Fruit fly (Drosophila melanogaster) whole organism, embryonic: Measurements from ENCODE around the gene CG33795.

ENCODE experiments used
- Aef1 ChIP-seq: fragments of 200-800 bp; sonication (Bioruptor generic); IDR thresholded peaks from 3 replicates; pipeline ENCODE4 v1.3.6; 2022; ENCODE audit warnings: missing biosample characterization, missing genetic modification characterization
- CG10654 ChIP-seq: fragments of 200-800 bp; sonication (Bioruptor generic); optimal IDR thresholded peaks from 2 replicates; lab custom pipeline; 2016; ENCODE audit warnings: missing biosample characterization, missing genetic modification characterization
- CG11560 ChIP-seq: fragments of 200-800 bp; sonication (Bioruptor generic); IDR thresholded peaks from 3 replicates; pipeline ENCODE4 v1.3.6; 2022; ENCODE audit warnings: missing biosample characterization, missing genetic modification characterization
- CG12942 ChIP-seq: fragments of 200-800 bp; sonication (Bioruptor generic); optimal IDR thresholded peaks from 3 replicates; lab custom pipeline; 2016; ENCODE audit warnings: missing biosample characterization, missing genetic modification characterization
- CG14710 ChIP-seq: fragments of 200-800 bp; sonication (Bioruptor generic); optimal IDR thresholded peaks from 3 replicates; lab custom pipeline; 2019; ENCODE audit warnings: missing biosample characterization, mild to moderate bottlenecking, missing genetic modification characterization, moderate library complexity
- CG15514 ChIP-seq: fragments of 200-800 bp; sonication (Bioruptor generic); optimal IDR thresholded peaks from 3 replicates; lab custom pipeline; 2017; ENCODE audit warnings: missing biosample characterization, missing genetic modification characterization, mild to moderate bottlenecking, moderate library complexity, missing genetic modification reagents
- CG1602 ChIP-seq: fragments of 200-800 bp; sonication (Bioruptor generic); optimal IDR thresholded peaks from 3 replicates; lab custom pipeline; 2016; ENCODE audit warnings: missing biosample characterization, missing genetic modification characterization
- CG16779 ChIP-seq: fragments of 200-800 bp; sonication (Bioruptor generic); IDR thresholded peaks from 2 replicates; pipeline ENCODE4 v1.3.6; 2022; ENCODE audit warnings: missing biosample characterization, missing genetic modification characterization
- CG16815 ChIP-seq: fragments of 200-800 bp; sonication (Bioruptor generic); optimal IDR thresholded peaks from 3 replicates; lab custom pipeline; 2017; ENCODE audit warnings: missing biosample characterization, mild to moderate bottlenecking, missing genetic modification characterization
- CG17568 ChIP-seq: fragments of 200-800 bp; sonication (Bioruptor generic); optimal IDR thresholded peaks from 2 replicates; lab custom pipeline; 2018; ENCODE audit warnings: missing biosample characterization, mild to moderate bottlenecking, missing genetic modification characterization, moderate library complexity
- CG18619 ChIP-seq: fragments of 200-800 bp; sonication (Bioruptor generic); optimal IDR thresholded peaks from 3 replicates; lab custom pipeline; 2017; ENCODE audit warnings: missing biosample characterization, mild to moderate bottlenecking, missing genetic modification characterization
- CG2116 ChIP-seq: fragments of 200-800 bp; sonication (Bioruptor generic); optimal IDR thresholded peaks from 3 replicates; lab custom pipeline; 2018; ENCODE audit warnings: missing biosample characterization, mild to moderate bottlenecking, missing genetic modification characterization
- CG31224 ChIP-seq: fragments of 200-800 bp; sonication (Bioruptor generic); IDR thresholded peaks from 2 replicates; pipeline ENCODE4 v1.3.6; 2022; ENCODE audit warnings: missing biosample characterization, missing genetic modification characterization
- CG31365 ChIP-seq: fragments of 200-800 bp; sonication (Bioruptor generic); optimal IDR thresholded peaks from 2 replicates; lab custom pipeline; 2018; ENCODE audit warnings: missing biosample characterization, mild to moderate bottlenecking, missing genetic modification characterization
- CG33557 ChIP-seq: fragments of 200-800 bp; sonication (Bioruptor generic); optimal IDR thresholded peaks from 2 replicates; lab custom pipeline; 2019; ENCODE audit warnings: missing biosample characterization, mild to moderate bottlenecking, missing genetic modification characterization, moderate library complexity
- CG3726 ChIP-seq: fragments of 200-800 bp; sonication (Bioruptor generic); IDR thresholded peaks from 3 replicates; pipeline ENCODE4, ENCODE4 v1.3.6; 2022; ENCODE audit warnings: missing biosample characterization, missing genetic modification characterization
- CG4424 ChIP-seq: fragments of 200-800 bp; sonication (Bioruptor generic); optimal IDR thresholded peaks from 3 replicates; lab custom pipeline; 2016; ENCODE audit warnings: missing biosample characterization, missing genetic modification characterization
- CG4820 ChIP-seq: fragments of 200-800 bp; sonication (Bioruptor generic); optimal IDR thresholded peaks from 3 replicates; lab custom pipeline; 2016; ENCODE audit warnings: missing biosample characterization, missing genetic modification characterization
- CG6791 ChIP-seq: fragments of 200-800 bp; sonication (Bioruptor generic); IDR thresholded peaks from 3 replicates; pipeline ENCODE4 v1.3.6; 2022; ENCODE audit warnings: missing biosample characterization, missing genetic modification characterization; ENCODE audit not compliant: partially characterized antibody
- CG7271 ChIP-seq: fragments of 200-800 bp; sonication (Bioruptor generic); optimal IDR thresholded peaks from 2 replicates; lab custom pipeline; 2018; ENCODE audit warnings: missing biosample characterization, mild to moderate bottlenecking, missing genetic modification characterization, moderate library complexity
- CG7357 ChIP-seq: fragments of 200-800 bp; sonication (Bioruptor generic); IDR thresholded peaks from 3 replicates; pipeline ENCODE4 v1.3.6; 2022; ENCODE audit warnings: missing biosample characterization, missing genetic modification characterization
- CG7987 ChIP-seq: fragments of 200-800 bp; sonication (Bioruptor generic); optimal IDR thresholded peaks from 2 replicates; lab custom pipeline; 2018; ENCODE audit warnings: missing biosample characterization, mild to moderate bottlenecking, missing genetic modification characterization, moderate library complexity
- CG8290 ChIP-seq, 3 experiments: fragments of 200-800 bp; sonication (Bioruptor generic); optimal IDR thresholded peaks; 2 replicates each; lab custom pipeline; 2016 to 2019; ENCODE audit warnings: missing biosample characterization in 3 of 3, missing genetic modification characterization in 3 of 3, mild to moderate bottlenecking in 2 of 3, moderate library complexity in 1 of 3
- CG8478 ChIP-seq: fragments of >200 bp; optimal IDR thresholded peaks from 2 replicates; lab custom pipeline; 2018
- CG8944 ChIP-seq: fragments of 200-800 bp; sonication (Bioruptor generic); optimal IDR thresholded peaks from 3 replicates; lab custom pipeline; 2016; ENCODE audit warnings: missing biosample characterization, missing genetic modification characterization
- Doc3 ChIP-seq: fragments of 200-800 bp; sonication (Bioruptor generic); IDR thresholded peaks from 3 replicates; pipeline ENCODE4 v1.3.6; 2022; ENCODE audit warnings: missing biosample characterization, missing genetic modification characterization; ENCODE audit not compliant: partially characterized antibody
- HLH4C ChIP-seq: fragments of 200-800 bp; sonication (Bioruptor generic); IDR thresholded peaks from 3 replicates; pipeline ENCODE4 v1.3.6; 2022; ENCODE audit warnings: missing biosample characterization, missing genetic modification characterization; ENCODE audit not compliant: partially characterized antibody
- HLHmδ ChIP-seq: fragments of 200-800 bp; sonication (Bioruptor generic); optimal IDR thresholded peaks from 2 replicates; lab custom pipeline; 2018; ENCODE audit warnings: missing biosample characterization, mild to moderate bottlenecking, missing genetic modification characterization, moderate library complexity
- HmgD ChIP-seq: fragments of 200-800 bp; sonication (Bioruptor generic); optimal IDR thresholded peaks from 3 replicates; lab custom pipeline; 2016; ENCODE audit warnings: missing biosample characterization, missing genetic modification characterization
- Hr78 ChIP-seq, 2 experiments: fragments of 200-800 bp in 1 of 2; fragments of >200 bp in 1 of 2; sonication (Bioruptor generic) in 1 of 2; optimal IDR thresholded peaks; 2 replicates each; lab custom pipeline; 2017 to 2019; ENCODE audit warnings: missing biosample characterization in 2 of 2, missing genetic modification characterization in 2 of 2, mild to moderate bottlenecking in 1 of 2, moderate library complexity in 1 of 2
- Mad ChIP-seq: fragments of 200-800 bp; sonication (Bioruptor generic); optimal IDR thresholded peaks from 2 replicates; lab custom pipeline; 2016; ENCODE audit warnings: missing biosample characterization, missing genetic modification characterization
- NC2β ChIP-seq: fragments of 200-800 bp; sonication (Bioruptor generic); optimal IDR thresholded peaks from 2 replicates; lab custom pipeline; 2016; ENCODE audit warnings: missing biosample characterization, missing genetic modification characterization
- NfI ChIP-seq: fragments of 200-800 bp; sonication (Bioruptor generic); optimal IDR thresholded peaks from 3 replicates; lab custom pipeline; 2018; ENCODE audit warnings: missing biosample characterization, mild to moderate bottlenecking, missing genetic modification characterization, moderate library complexity
- Oaz ChIP-seq: fragments of 200-800 bp; sonication (Bioruptor generic); IDR thresholded peaks from 2 replicates; pipeline ENCODE4 v1.3.6; 2022; ENCODE audit warnings: missing biosample characterization, missing genetic modification characterization
- Side ChIP-seq: fragments of 200-800 bp; sonication (Bioruptor generic); optimal IDR thresholded peaks from 2 replicates; lab custom pipeline; 2016; ENCODE audit warnings: missing biosample characterization, missing genetic modification characterization
- ap ChIP-seq: fragments of 200-800 bp; sonication (Bioruptor generic); IDR thresholded peaks from 2 replicates; pipeline ENCODE4 v1.3.6; 2022; ENCODE audit warnings: missing biosample characterization, missing genetic modification characterization
- cwo ChIP-seq: fragments of 200-800 bp; sonication (Bioruptor generic); optimal IDR thresholded peaks from 3 replicates; lab custom pipeline; 2017; ENCODE audit warnings: missing biosample characterization, missing genetic modification characterization, mild to moderate bottlenecking, moderate library complexity, missing genetic modification reagents
- da ChIP-seq: fragments of 200-800 bp; sonication (Bioruptor generic); optimal IDR thresholded peaks from 2 replicates; lab custom pipeline; 2016; ENCODE audit warnings: missing biosample characterization, missing genetic modification characterization
- dm ChIP-seq: fragments of 200-800 bp; sonication (Bioruptor generic); optimal IDR thresholded peaks from 3 replicates; lab custom pipeline; 2016; ENCODE audit warnings: missing biosample characterization, missing genetic modification characterization
- eve ChIP-seq, 2 experiments: fragments of >200 bp; optimal IDR thresholded peaks; 2 replicates each; lab custom pipeline; 2017; ENCODE audit warnings: missing biosample characterization in 2 of 2, missing genetic modification characterization in 2 of 2
- ftz-f1 ChIP-seq: fragments of 200-800 bp; sonication (Bioruptor generic); optimal IDR thresholded peaks from 2 replicates; lab custom pipeline; 2016; ENCODE audit warnings: missing biosample characterization, missing genetic modification characterization
- gem ChIP-seq: fragments of 200-800 bp; sonication (Bioruptor generic); optimal IDR thresholded peaks from 2 replicates; lab custom pipeline; 2019; ENCODE audit warnings: missing biosample characterization, mild to moderate bottlenecking, missing genetic modification characterization, moderate library complexity
- ken ChIP-seq: fragments of 200-800 bp; sonication (Bioruptor generic); IDR thresholded peaks from 3 replicates; pipeline ENCODE4 v1.3.6; 2022; ENCODE audit warnings: missing biosample characterization, missing genetic modification characterization
- mirr ChIP-seq: fragments of 200-800 bp; sonication (Bioruptor generic); optimal IDR thresholded peaks from 3 replicates; lab custom pipeline; 2018; ENCODE audit warnings: missing biosample characterization, mild to moderate bottlenecking, missing genetic modification characterization
- psq ChIP-seq: fragments of 200-800 bp; sonication (Bioruptor generic); optimal IDR thresholded peaks from 2 replicates; lab custom pipeline; 2017; ENCODE audit warnings: missing biosample characterization, missing genetic modification characterization
- slou ChIP-seq: fragments of 200-800 bp; sonication (Bioruptor generic); optimal IDR thresholded peaks from 3 replicates; lab custom pipeline; 2016; ENCODE audit warnings: missing biosample characterization, missing genetic modification characterization
- usp ChIP-seq: fragments of >200 bp; optimal IDR thresholded peaks from 2 replicates; lab custom pipeline; 2017; ENCODE audit warnings: missing biosample characterization, missing genetic modification characterization
- vfl ChIP-seq: fragments of 200-800 bp; sonication (Bioruptor generic); optimal IDR thresholded peaks from 2 replicates; lab custom pipeline; 2016; ENCODE audit warnings: missing biosample characterization, missing genetic modification characterization
- wdn ChIP-seq: fragments of 200-800 bp; sonication (Bioruptor generic); IDR thresholded peaks from 2 replicates; pipeline ENCODE4 v1.3.6; 2022; ENCODE audit warnings: missing biosample characterization, missing genetic modification characterization

The CG33795 gene

DNA sequence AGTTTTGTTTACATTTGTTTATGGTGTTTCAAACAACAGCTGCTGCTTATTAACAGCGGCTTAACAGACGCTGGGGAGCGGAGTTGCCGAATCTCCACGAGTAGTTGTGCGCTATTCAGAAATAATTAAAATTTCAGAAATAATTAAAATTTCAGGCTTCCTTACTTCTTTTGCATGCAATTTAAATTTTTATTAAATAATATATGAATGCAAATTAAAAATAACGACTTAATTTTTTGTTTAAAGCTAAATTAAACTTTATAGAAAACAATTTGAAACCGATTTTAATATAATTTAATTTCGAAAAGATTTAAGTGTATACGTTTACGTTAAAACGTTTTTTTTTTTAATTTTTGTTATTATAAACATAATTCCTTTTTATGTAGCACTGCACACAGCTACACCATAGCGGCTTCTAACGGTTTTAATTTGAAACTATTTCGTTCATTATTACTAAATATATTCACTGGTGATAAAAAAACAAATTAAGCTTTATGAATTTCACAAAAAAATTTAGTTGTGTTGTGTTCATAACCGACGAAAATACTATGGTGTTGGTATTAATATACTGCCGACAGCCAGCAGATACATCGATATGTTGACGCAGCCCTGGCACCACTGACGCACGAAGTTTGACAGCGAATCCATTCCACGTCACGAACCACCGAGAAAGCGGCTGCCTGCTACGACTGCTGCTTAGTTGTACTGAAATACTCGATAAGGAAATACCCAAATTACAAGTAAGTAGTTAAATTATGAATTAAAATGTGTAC, 42.0 kb downstream of the CG33795 start, which contains the start of gene SsRbeta (continued):
- TF ChIP-seq psq (GFP tag; lab: Kevin White, UChicago) = no peak
- no peak for TF ChIP-seq Hr78 (GFP tag; optimal IDR thresholded peaks at IDR 0.05; lab: Kevin White, UChicago)
- TF ChIP-seq CG3726 = no peak
- peak; percentile 82 for TF ChIP-seq CG6791 (GFP tag; lab: Robert Waterston, UW)
- no peak for TF ChIP-seq CG1602 (GFP tag; lab: Kevin White, UChicago)
- no peak for TF ChIP-seq HmgD (GFP tag; lab: Kevin White, UChicago)
- TF ChIP-seq CG7987 (GFP tag; lab: Kevin White, UChicago) = peak; percentile 66
- peak; percentile 3 for TF ChIP-seq mirr (GFP tag; lab: Kevin White, UChicago)
- TF ChIP-seq eve (GFP tag; optimal IDR thresholded peaks at IDR 0.05; lab: Kevin White, UChicago) = no peak
- no peak for TF ChIP-seq dm (GFP tag; lab: Kevin White, UChicago)
- TF ChIP-seq CG16779 (GFP tag; lab: Robert Waterston, UW) = peak; percentile 46; the same call in 1 of the 2 replicates
- 0 out of 2 replicates have a peak, but pooled peaks have one; percentile 48 for TF ChIP-seq CG31224 (GFP tag; lab: Robert Waterston, UW)
- TF ChIP-seq CG17568 = no peak
- TF ChIP-seq CG12942 (GFP tag; lab: Kevin White, UChicago) = no peak
- no peak for TF ChIP-seq CG7271 (tag; lab: Kevin White, UChicago)
- TF ChIP-seq Side (GFP tag; lab: Kevin White, UChicago) = no peak
- peak; percentile 56 for TF ChIP-seq CG2116 (GFP tag; lab: Kevin White, UChicago)
- no peak for TF ChIP-seq CG31365 (tag; lab: Kevin White, UChicago)
- TF ChIP-seq HLHmδ (GFP tag; lab: Kevin White, UChicago) = peak; percentile 88
- no peak for TF ChIP-seq CG10654 (GFP tag; lab: Kevin White, UChicago)
- peak; percentile 52; the same call in 2 of the 3 replicates for TF ChIP-seq HLH4C
- TF ChIP-seq CG7357 = 0 out of 3 replicates have a peak, but pooled peaks have one; percentile 6
- TF ChIP-seq Doc3 (GFP tag; lab: Robert Waterston, UW) = peak; percentile 69; the same call in 2 of the 3 replicates
- 0 out of 2 replicates have a peak, but pooled peaks have one; percentile 48 for TF ChIP-seq wdn (GFP tag; lab: Robert Waterston, UW)
- TF ChIP-seq CG16815 = no peak
- peak; percentile 63; the same call in 2 of the 3 replicates for TF ChIP-seq ken (GFP tag; lab: Robert Waterston, UW)
- no peak for TF ChIP-seq CG33557 (GFP tag; lab: Kevin White, UChicago)
- peak; percentile 63 for TF ChIP-seq gem (tag; lab: Kevin White, UChicago)
- no peak for TF ChIP-seq Mad (GFP tag; lab: Kevin White, UChicago)
- TF ChIP-seq CG14710 (tag; lab: Kevin White, UChicago) = peak; percentile 40
- TF ChIP-seq CG11560 (tag; lab: Robert Waterston, UW) = no peak
- TF ChIP-seq CG8290 (GFP tag; optimal IDR thresholded peaks at IDR 0.05; lab: Kevin White, UChicago) = no peak
- peak in 1 of 2 experiments; percentile 82 for TF ChIP-seq CG8290 (tag; optimal IDR thresholded peaks at IDR 0.05; lab: Kevin White, UChicago)
- peak; percentile 48 for TF ChIP-seq CG4424 (GFP tag; lab: Kevin White, UChicago)
- TF ChIP-seq CG15514 (GFP tag; lab: Kevin White, UChicago) = peak; percentile 79
- TF ChIP-seq vfl (GFP tag; lab: Kevin White, UChicago) = no peak
- TF ChIP-seq ap = peak; percentile 70
- TF ChIP-seq CG8478 (lab: Kevin White, UChicago) = no peak
- TF ChIP-seq Oaz (GFP tag; lab: Robert Waterston, UW) = no peak
- no peak for TF ChIP-seq CG18619
- peak; percentile 61 for TF ChIP-seq NC2β (GFP tag; lab: Kevin White, UChicago)
- TF ChIP-seq Aef1 (GFP tag; lab: Robert Waterston, UW) = peak; percentile 7; the same call in 1 of the 3 replicates
- peak; percentile 9 for TF ChIP-seq NfI (GFP tag; lab: Kevin White, UChicago)
- no peak for TF ChIP-seq CG8944 (GFP tag; lab: Kevin White, UChicago)
- no peak for TF ChIP-seq slou (GFP tag; lab: Kevin White, UChicago)
- TF ChIP-seq da = no peak
- TF ChIP-seq ftz-f1 (GFP tag; lab: Kevin White, UChicago) = no peak
- TF ChIP-seq cwo = no peak
- TF ChIP-seq usp (GFP tag; lab: Kevin White, UChicago) = no peak
- TF ChIP-seq CG4820 (GFP tag; lab: Kevin White, UChicago) = no peak
